Fruit fly (Drosophila melanogaster): ENCODE data around the gene CG34367.
A peak's percentile ranks its signal among the peaks of the same experiment; 100 is the strongest.

The CG34367 gene

DNA sequence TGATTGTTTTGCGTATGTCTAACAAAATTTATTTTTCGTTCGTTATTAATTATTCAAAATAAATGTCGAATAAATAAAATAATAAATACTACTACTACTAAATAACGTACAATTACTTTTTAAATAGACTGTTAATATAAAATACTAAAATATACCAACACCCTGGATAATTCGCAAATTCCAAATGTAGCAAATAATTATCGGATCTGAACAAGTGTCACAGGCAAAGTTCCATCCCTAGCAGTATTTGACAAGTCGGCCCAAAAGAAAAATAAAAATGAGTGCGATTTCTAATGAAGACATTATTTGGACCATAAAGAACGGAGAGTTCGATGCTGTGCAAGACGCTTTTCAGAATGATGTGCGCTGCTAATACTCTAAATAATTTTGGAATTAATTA, 12.3 kb downstream of the CG34367 start, which contains the start of gene CG31715 (continued):
- TF ChIP-seq gem (tag; optimal IDR thresholded peaks at IDR 0.05) (peak; percentile 64), CG11093 (GFP tag; IDR thresholded peaks at IDR 0.05) (no peak), sug (tag; optimal IDR thresholded peaks at IDR 0.05) (peak; percentile 15), CG6854 (GFP tag; optimal IDR thresholded peaks at IDR 0.05) (no peak), CG17359 (tag; optimal IDR thresholded peaks at IDR 0.05) (no peak), Sox100B (GFP tag; optimal IDR thresholded peaks at IDR 0.05) (peak; percentile 18), CG6272 (GFP tag; IDR thresholded peaks at IDR 0.05) (no peak), dmrt11E (tag; optimal IDR thresholded peaks at IDR 0.05) (no peak), HLH4C (GFP tag; IDR thresholded peaks at IDR 0.05; ENCODE audit: partially characterized antibody) (no peak), chinmo (GFP tag; IDR thresholded peaks at IDR 0.05; ENCODE audit: partially characterized antibody) (no peak), CG13894 (tag; optimal IDR thresholded peaks at IDR 0.05) (peak; percentile 27), CG17912 (GFP tag; optimal IDR thresholded peaks at IDR 0.05) (no peak), Gsc (GFP tag; IDR thresholded peaks at IDR 0.05) (no peak), amos (GFP tag; IDR thresholded peaks at IDR 0.05; ENCODE audit: partially characterized antibody) (peak; percentile 60; the same call in 1 of the 2 replicates), chm (GFP tag; IDR thresholded peaks at IDR 0.05) (no peak), Lpt (GFP tag; optimal IDR thresholded peaks at IDR 0.05) (no peak), CG32772 (GFP tag; IDR thresholded peaks at IDR 0.05) (no peak), CG8388 (GFP tag; optimal IDR thresholded peaks at IDR 0.05) (peak; percentile 99), CG2712 (tag; optimal IDR thresholded peaks at IDR 0.05) (peak; percentile 25), CG10462 (GFP tag; optimal IDR thresholded peaks at IDR 0.05) (peak; percentile 4), CG11560 (tag; IDR thresholded peaks at IDR 0.05) (no peak), Gug (GFP tag; IDR thresholded peaks at IDR 0.05) (no peak), CG7745 (tag; optimal IDR thresholded peaks at IDR 0.05) (peak; percentile 98), oc (tag; optimal IDR thresholded peaks at IDR 0.05) (no peak), rib (GFP tag; IDR thresholded peaks at IDR 0.05) (peak; percentile 49; the same call in 1 of the 2 replicates), seq (GFP tag; IDR thresholded peaks at IDR 0.05) (no peak), Deaf1 (tag; optimal IDR thresholded peaks at IDR 0.05) (no peak), gt (GFP tag; IDR thresholded peaks at IDR 0.05) (no peak), Nf-YB (GFP tag; optimal IDR thresholded peaks at IDR 0.05) (no peak), CG12659 (GFP tag; optimal IDR thresholded peaks at IDR 0.05) (peak; percentile 23), D (optimal IDR thresholded peaks at IDR 0.05) (no peak), D (GFP tag; optimal IDR thresholded peaks at IDR 0.05) (no peak), unpg (GFP tag; optimal IDR thresholded peaks at IDR 0.05) (peak; percentile 40), CG15269 (tag; optimal IDR thresholded peaks at IDR 0.05) (no peak), CG11696 (GFP tag; IDR thresholded peaks at IDR 0.05) (no peak), klu (GFP tag; IDR thresholded peaks at IDR 0.05) (no peak), CG34224 (GFP tag; IDR thresholded peaks at IDR 0.05; ENCODE audit: partially characterized antibody) (peak; percentile 72), HLH3B (GFP tag; IDR thresholded peaks at IDR 0.05) (no peak), sens (GFP tag) (peak; percentile 77), CG17385 (GFP tag; optimal IDR thresholded peaks at IDR 0.05) (no peak), CG12219 (GFP tag; optimal IDR thresholded peaks at IDR 0.05) (no peak), MESR4 (GFP tag; optimal IDR thresholded peaks at IDR 0.05) (peak; percentile 25), gsb (GFP tag; IDR thresholded peaks at IDR 0.05) (no peak), hkb (optimal IDR thresholded peaks at IDR 0.05) (no peak), hkb (GFP tag; IDR thresholded peaks at IDR 0.05) (no peak), CG3847 (GFP tag; IDR thresholded peaks at IDR 0.05) (no peak), Nf-YC (tag; optimal IDR thresholded peaks at IDR 0.05) (peak; percentile 14), CG1647 (GFP tag; optimal IDR thresholded peaks at IDR 0.05) (no peak), ATbp (GFP tag; optimal IDR thresholded peaks at IDR 0.05) (no peak), sd (tag; optimal IDR thresholded peaks at IDR 0.05) (peak; percentile 87), vnd (GFP tag; IDR thresholded peaks at IDR 0.05; ENCODE audit: partially characterized antibody) (no peak), sisA (GFP tag; IDR thresholded peaks at IDR 0.05) (no peak)

Measured in whole organism, embryonic.